Worm (Caenorhabditis elegans) whole organism, midembryonic: Measurements from ENCODE around the gene C27H5.2.

Experiments
- flt-1 ChIP-seq: fragments of 200-800 bp; sonication (Bioruptor generic); IDR thresholded peaks from 2 replicates; pipeline ENCODE4 v1.3.6; 2022; ENCODE audit warnings: missing genetic modification characterization, missing compliant biosample characterization
- tab-1 ChIP-seq: fragments of 200-800 bp; sonication (Bioruptor generic); IDR thresholded peaks from 2 replicates; pipeline ENCODE4 v1.3.6; 2022; ENCODE audit warnings: missing genetic modification characterization, missing compliant biosample characterization

- TF ChIP-seq tab-1 (GFP tag; lab: Robert Waterston, UW) (no peak), flt-1 (GFP tag; lab: Robert Waterston, UW) (no peak)
Measured at ce11 chrII:7131871-7132693, 23.3 kb upstream of the C27H5.2 start, which contains the start of the genes T07F8.4 and gld-3.
